Worm (Caenorhabditis elegans): ENCODE results near the gene sri-19.

DNA sequence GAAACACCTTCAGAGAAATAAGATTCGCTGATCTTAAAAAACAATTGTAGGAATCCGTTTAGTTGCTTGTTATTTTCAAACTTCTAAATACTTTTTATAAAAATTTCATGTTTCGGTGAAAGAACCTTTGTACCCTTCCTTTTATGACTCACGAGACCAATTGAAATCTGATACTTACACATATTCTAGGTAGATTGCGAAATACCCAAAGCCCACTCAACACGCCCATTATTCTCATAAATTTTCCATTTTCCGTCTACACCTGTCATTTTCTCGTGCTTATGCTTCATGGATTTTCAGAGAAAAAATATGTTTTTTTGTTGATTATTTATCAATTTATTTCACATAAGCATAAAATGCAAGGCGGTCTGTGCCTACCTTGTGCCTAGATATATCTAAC is 48.2 kb downstream of the sri-19 start:
- TF ChIP-seq blmp-1 (tag; optimal IDR thresholded peaks at IDR 0.05) (no peak), nhr-237 (tag; optimal IDR thresholded peaks at IDR 0.05) (no peak)

Measured in whole organism, mixed stage, embryonic.